Worm (Caenorhabditis elegans) whole organism, L1 larva: Measurements from ENCODE around the gene F55F1.2.

Experiments used
- aly-2 ChIP-seq: fragments of 150-350 bp; optimal IDR thresholded peaks from 2 replicates; lab custom pipeline; 2014; ENCODE audit warnings: missing biosample characterization, missing genetic modification characterization
- dpl-1 ChIP-seq, 3 experiments: fragments of 150-350 bp in 2 of 3; sonication (generic microtip) in 1 of 3; optimal IDR thresholded peaks; 2 replicates each; lab custom pipeline; 2014 to 2017; ENCODE audit warnings: missing biosample characterization in 3 of 3, missing genetic modification characterization in 3 of 3, missing genetic modification reagents in 3 of 3
- egl-27 ChIP-seq, 2 experiments: fragments of 150-350 bp in 1 of 2; sonication (generic microtip); optimal IDR thresholded peaks; 3 replicates each; lab custom pipeline; 2017 to 2018; ENCODE audit warnings: missing biosample characterization in 2 of 2, missing genetic modification characterization in 2 of 2, missing genetic modification reagents in 2 of 2
- lin-15B ChIP-seq: fragments of 150-350 bp; sonication (generic microtip); optimal IDR thresholded peaks from 3 replicates; lab custom pipeline; 2014; ENCODE audit warnings: missing biosample characterization, missing genetic modification characterization
- mdl-1 ChIP-seq, 2 experiments: fragments of 150-350 bp; optimal IDR thresholded peaks; 2 replicates each; lab custom pipeline; 2014 to 2017; ENCODE audit warnings: missing biosample characterization in 2 of 2, missing genetic modification characterization in 2 of 2, inconsistent platforms in 1 of 2
- mep-1 ChIP-seq: fragments of 150-350 bp; optimal IDR thresholded peaks from 2 replicates; lab custom pipeline; 2014; ENCODE audit warnings: missing biosample characterization, missing genetic modification characterization
- nhr-12 ChIP-seq: sonication (generic microtip); optimal IDR thresholded peaks from 2 replicates; lab custom pipeline; 2017; ENCODE audit warnings: missing biosample characterization, missing genetic modification characterization
- nhr-77 ChIP-seq: fragments of 150-350 bp; optimal IDR thresholded peaks from 2 replicates; lab custom pipeline; 2014; ENCODE audit warnings: missing biosample characterization, missing genetic modification characterization
- pag-3 ChIP-seq: sonication (generic microtip); optimal IDR thresholded peaks from 2 replicates; lab custom pipeline; 2017; ENCODE audit warnings: missing genetic modification characterization, mild to moderate bottlenecking, missing compliant biosample characterization, antibody characterized with exemption, borderline replicate concordance; ENCODE audit not compliant: insufficient read depth
- skn-1 ChIP-seq: fragments of 150-350 bp; optimal IDR thresholded peaks from 2 replicates; lab custom pipeline; 2014; ENCODE audit warnings: missing biosample characterization, missing genetic modification characterization
- unc-86 ChIP-seq: sonication (generic microtip); optimal IDR thresholded peaks from 2 replicates; lab custom pipeline; 2016; ENCODE audit warnings: missing genetic modification characterization, missing compliant biosample characterization
- ztf-4 ChIP-seq: fragments of 150-350 bp; optimal IDR thresholded peaks from 2 replicates; lab custom pipeline; 2014; ENCODE audit warnings: missing biosample characterization, missing genetic modification characterization

ce11 chrX:2814097-2814720 lies 44.3 kb upstream of the F55F1.2 start, which contains the start of gene C14A11.6:
- no peak for TF ChIP-seq nhr-77
- TF ChIP-seq pag-3 (tag; lab: Kevin White, UChicago) = no peak
- TF ChIP-seq mdl-1 (tag; optimal IDR thresholded peaks at IDR 0.05; lab: Kevin White, UChicago) = no peak
- TF ChIP-seq unc-86 = no peak
- TF ChIP-seq dpl-1 (GFP tag; optimal IDR thresholded peaks at IDR 0.05; lab: Kevin White, UChicago) = no peak
- TF ChIP-seq skn-1 (tag; lab: Kevin White, UChicago) = no peak
- TF ChIP-seq ztf-4 (tag; lab: Kevin White, UChicago) = no peak
- TF ChIP-seq aly-2 (tag; lab: Kevin White, UChicago) = no peak
- TF ChIP-seq egl-27 (tag; optimal IDR thresholded peaks at IDR 0.05; lab: Kevin White, UChicago) = no peak
- TF ChIP-seq nhr-12 (tag; lab: Kevin White, UChicago) = no peak
- no peak for TF ChIP-seq lin-15B (tag; lab: Kevin White, UChicago)
- no peak for TF ChIP-seq mep-1 (tag; lab: Kevin White, UChicago)
